Fruit fly (Drosophila melanogaster): ENCODE measurements around the gene Drak.

Gene Drak

DNA sequence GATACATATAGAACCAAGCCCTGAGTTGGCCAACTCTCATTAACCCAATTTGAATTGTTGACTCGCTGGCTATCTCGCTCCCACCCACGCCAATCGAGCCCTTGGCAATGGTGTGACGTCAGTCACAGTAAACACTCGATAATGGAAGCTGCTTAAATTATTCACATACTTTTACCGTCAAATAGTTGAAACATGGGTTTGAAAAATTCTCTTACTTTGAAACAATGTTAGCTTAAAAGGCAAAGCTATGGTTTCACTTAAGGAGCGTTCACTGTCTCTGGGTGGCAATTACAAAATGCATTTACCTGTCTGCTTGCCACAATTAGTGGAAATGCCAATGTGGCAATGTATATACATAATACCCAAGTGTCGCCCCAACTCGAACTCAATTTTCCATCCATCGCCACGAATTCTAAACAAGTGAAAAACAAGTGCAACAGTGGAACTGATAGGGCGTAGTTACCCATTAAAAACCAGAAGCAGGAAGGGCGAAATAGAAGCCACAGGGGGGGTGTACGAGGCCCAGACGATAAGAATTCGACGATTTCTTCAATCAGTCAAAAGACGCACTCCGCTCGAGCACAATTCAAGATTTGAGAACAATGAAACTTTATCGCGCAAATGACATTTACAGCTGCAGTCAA lies 43.3 kb upstream of the Drak start (continued):
- TF ChIP-seq fd102C (GFP tag; optimal IDR thresholded peaks at IDR 0.05) (peak; percentile 50), CG12769 (tag; optimal IDR thresholded peaks at IDR 0.05) (peak; percentile 95), CG11504 (tag; optimal IDR thresholded peaks at IDR 0.05) (peak; percentile 88), kay (GFP tag; optimal IDR thresholded peaks at IDR 0.05) (peak; percentile 61), CG6813 (GFP tag; optimal IDR thresholded peaks at IDR 0.05) (peak; percentile 81), zfh2 (GFP tag; optimal IDR thresholded peaks at IDR 0.05) (peak; percentile 80), Dp (GFP tag; optimal IDR thresholded peaks at IDR 0.05) (no peak), lmd (GFP tag; IDR thresholded peaks at IDR 0.05) (peak; percentile 88), Optix (GFP tag; IDR thresholded peaks at IDR 0.05) (peak; percentile 81), CG1602 (GFP tag; optimal IDR thresholded peaks at IDR 0.05) (peak; percentile 75), cg (GFP tag; optimal IDR thresholded peaks at IDR 0.05) (peak; percentile 22), CG31365 (tag; optimal IDR thresholded peaks at IDR 0.05) (peak; percentile 67), CG2120 (GFP tag; optimal IDR thresholded peaks at IDR 0.05) (peak; percentile 88), CG13624 (GFP tag; optimal IDR thresholded peaks at IDR 0.05) (peak; percentile 82), CG7987 (GFP tag; optimal IDR thresholded peaks at IDR 0.05) (peak; percentile 73), jumu (GFP tag; optimal IDR thresholded peaks at IDR 0.05) (peak; percentile 85), CG18262 (tag; optimal IDR thresholded peaks at IDR 0.05) (peak; percentile 71), CG34224 (GFP tag; IDR thresholded peaks at IDR 0.05; ENCODE audit: partially characterized antibody) (no peak), pho (GFP tag; optimal IDR thresholded peaks at IDR 0.05) (peak; percentile 74), odd (GFP tag; optimal IDR thresholded peaks at IDR 0.05) (peak; percentile 84), CG1529 (GFP tag; optimal IDR thresholded peaks at IDR 0.05) (peak; percentile 70), CG2199 (GFP tag; IDR thresholded peaks at IDR 0.05) (peak; percentile 80; the same call in 1 of the 3 replicates), Hsf (GFP tag; optimal IDR thresholded peaks at IDR 0.05) (peak; percentile 83), D (optimal IDR thresholded peaks at IDR 0.05) (no peak), D (GFP tag; optimal IDR thresholded peaks at IDR 0.05) (peak; percentile 69), Hr39 (optimal IDR thresholded peaks at IDR 0.05) (no peak), Med (GFP tag) (peak; percentile 98), nerfin-1 (tag; optimal IDR thresholded peaks at IDR 0.05) (peak; percentile 70), pfk (GFP tag; optimal IDR thresholded peaks at IDR 0.05) (peak; percentile 25), CG7556 (GFP tag; optimal IDR thresholded peaks at IDR 0.05) (peak; percentile 81), CG6689 (GFP tag; IDR thresholded peaks at IDR 0.05) (peak; percentile 89), chm (GFP tag; IDR thresholded peaks at IDR 0.05) (peak; percentile 81), Ets97D (GFP tag; optimal IDR thresholded peaks at IDR 0.05) (peak; percentile 42), mld (GFP tag; IDR thresholded peaks at IDR 0.05; ENCODE audit: partially characterized antibody) (no peak), B-H2 (GFP tag; optimal IDR thresholded peaks at IDR 0.05) (peak; percentile 72), CG10543 (GFP tag; optimal IDR thresholded peaks at IDR 0.05) (peak; percentile 82), unpg (GFP tag; optimal IDR thresholded peaks at IDR 0.05) (peak; percentile 88), HmgD (GFP tag; optimal IDR thresholded peaks at IDR 0.05) (peak; percentile 57), CG7928 (GFP tag; optimal IDR thresholded peaks at IDR 0.05) (peak; percentile 22), p53 (GFP tag; optimal IDR thresholded peaks at IDR 0.05) (peak; percentile 54), slou (GFP tag; optimal IDR thresholded peaks at IDR 0.05) (peak; percentile 27), lbe (GFP tag; optimal IDR thresholded peaks at IDR 0.05) (peak; percentile 73), Eip74EF (GFP tag; optimal IDR thresholded peaks at IDR 0.05) (peak in 1 of 2 experiments; percentile 67), gsb (GFP tag; IDR thresholded peaks at IDR 0.05) (peak; percentile 77), CG13287 (GFP tag; IDR thresholded peaks at IDR 0.05; ENCODE audit: partially characterized antibody) (no peak), CG11695 (GFP tag; IDR thresholded peaks at IDR 0.05) (peak; percentile 87), CG7372 (GFP tag; IDR thresholded peaks at IDR 0.05) (peak; percentile 85), CG12236 (GFP tag; optimal IDR thresholded peaks at IDR 0.05) (peak; percentile 47), exex (tag; optimal IDR thresholded peaks at IDR 0.05) (peak; percentile 55), cato (GFP tag; optimal IDR thresholded peaks at IDR 0.05; ENCODE audit: borderline replicate concordance) (peak; percentile 49)

All from whole organism, embryonic.